Fruit fly (Drosophila melanogaster) ovary, adult (tissue): ENCODE data around the gene Mat89Ba.

ENCODE experiments used
- CG17801 ChIP-seq: fragments of 200-800 bp; optimal IDR thresholded peaks from 2 replicates; lab custom pipeline; 2019; ENCODE audit warnings: missing biosample characterization, mild to moderate bottlenecking, missing genetic modification characterization, moderate library complexity; ENCODE audit not compliant: partially characterized antibody

Gene Mat89Ba

dm6 chr3R:16272185-16272584, at the start of gene Mat89Ba, which contains the start of gene gish:
Gene Mat89Ba (minus strand): TSS chr3R:16272415.
Gene gish (plus strand): TSS chr3R:16272452.
- no peak for TF ChIP-seq CG17801 (GFP tag; lab: Kevin White, UChicago)

- TF ChIP-seq CG17801 (GFP tag; lab: Kevin White, UChicago) = no peak
Observed at dm6 chr3R:16321538-16321937, 49.3 kb upstream of the Mat89Ba start, which contains the start of gene CG44044. Gene CG44044 (plus strand): TSS chr3R:16321838.

- no peak for TF ChIP-seq CG17801 (GFP tag; lab: Kevin White, UChicago)
Observed at dm6 chr3R:16316747-16317146, 44.5 kb upstream of the Mat89Ba start.

- TF ChIP-seq CG17801 (GFP tag; lab: Kevin White, UChicago) = no peak
Observed at dm6 chr3R:16310081-16310493, 37.9 kb upstream of the Mat89Ba start.

dm6 chr3R:16309302-16310080, 37.3 kb upstream of the Mat89Ba start:
- TF ChIP-seq CG17801 (GFP tag; lab: Kevin White, UChicago) = no peak

- TF ChIP-seq CG17801 (GFP tag; lab: Kevin White, UChicago) = no peak
Observed at dm6 chr3R:16308057-16308456, 35.8 kb upstream of the Mat89Ba start.

- peak; percentile 36 for TF ChIP-seq CG17801 (GFP tag; lab: Kevin White, UChicago)
Observed at dm6 chr3R:16305185-16305989, 33.2 kb upstream of the Mat89Ba start, which contains the start of gene Zip89B. Gene Zip89B (plus strand): TSS chr3R:16305758.

- no peak for TF ChIP-seq CG17801 (GFP tag; lab: Kevin White, UChicago)
Observed at dm6 chr3R:16295513-16296123, 23.4 kb upstream of the Mat89Ba start.

- no peak for TF ChIP-seq CG17801 (GFP tag; lab: Kevin White, UChicago)
Observed at dm6 chr3R:16290242-16290824, 18.1 kb upstream of the Mat89Ba start.

dm6 chr3R:16288714-16289291, 16.6 kb upstream of the Mat89Ba start:
- no peak for TF ChIP-seq CG17801 (GFP tag; lab: Kevin White, UChicago)

- TF ChIP-seq CG17801 (GFP tag; lab: Kevin White, UChicago) = no peak
Observed at dm6 chr3R:16287850-16288249, 15.6 kb upstream of the Mat89Ba start.

- no peak for TF ChIP-seq CG17801 (GFP tag; lab: Kevin White, UChicago)
Observed at dm6 chr3R:16287171-16287570, 15.0 kb upstream of the Mat89Ba start.

- TF ChIP-seq CG17801 (GFP tag; lab: Kevin White, UChicago) = no peak
Observed at dm6 chr3R:16285612-16286188, 13.5 kb upstream of the Mat89Ba start.

dm6 chr3R:16284901-16285300, 12.7 kb upstream of the Mat89Ba start:
- no peak for TF ChIP-seq CG17801 (GFP tag; lab: Kevin White, UChicago)
